Worm (Caenorhabditis elegans) whole organism, L4 larva: Measurements from ENCODE around the gene C50C3.5.

Experiments
- fos-1 ChIP-seq: fragments of 150-350 bp; optimal IDR thresholded peaks from 2 replicates; lab custom pipeline; 2014; ENCODE audit warnings: missing biosample characterization, missing genetic modification characterization
- lin-1 ChIP-seq: fragments of 200-800 bp; sonication (Bioruptor generic); IDR thresholded peaks from 2 replicates; pipeline ENCODE4 v1.3.6; 2022; ENCODE audit warnings: missing genetic modification reagents, missing genetic modification characterization, missing compliant biosample characterization
- unc-39 ChIP-seq: sonication (generic microtip); optimal IDR thresholded peaks from 2 replicates; lab custom pipeline; 2017; ENCODE audit warnings: missing biosample characterization, missing genetic modification characterization

ce11 chrIII:8182573-8182972 lies 3.5 kb downstream of the C50C3.5 start:
- TF ChIP-seq fos-1 (tag; lab: Kevin White, UChicago) (no peak), lin-1 (GFP tag; lab: Robert Waterston, UW) (no peak), unc-39 (no peak)
